Worm (Caenorhabditis elegans) whole organism, L3 larva: ENCODE data around the gene hsp-90.

Experiments
- R02D3.7 ChIP-seq: fragments of 150-350 bp; optimal IDR thresholded peaks from 2 replicates; lab custom pipeline; 2014; ENCODE audit warnings: missing biosample characterization, missing genetic modification characterization
- aly-2 ChIP-seq: fragments of 150-350 bp; optimal IDR thresholded peaks from 2 replicates; lab custom pipeline; 2014; ENCODE audit warnings: missing biosample characterization, missing genetic modification characterization
- ama-1 ChIP-seq: fragments of 150-350 bp; optimal IDR thresholded peaks from 2 replicates; lab custom pipeline; 2018
- ceh-28 ChIP-seq: fragments of 150-350 bp; optimal IDR thresholded peaks from 2 replicates; lab custom pipeline; 2014; ENCODE audit warnings: missing biosample characterization, missing genetic modification reagents, missing genetic modification characterization
- ceh-82 ChIP-seq: fragments of 150-350 bp; optimal IDR thresholded peaks from 2 replicates; lab custom pipeline; 2014; ENCODE audit warnings: missing biosample characterization, missing genetic modification characterization
- ceh-9 ChIP-seq: sonication (generic microtip); optimal IDR thresholded peaks from 2 replicates; lab custom pipeline; 2018; ENCODE audit warnings: missing biosample characterization, missing genetic modification characterization
- daf-12 ChIP-seq: fragments of 150-350 bp; optimal IDR thresholded peaks from 2 replicates; lab custom pipeline; 2014; ENCODE audit warnings: missing biosample characterization, missing genetic modification reagents, missing genetic modification characterization
- egl-5 ChIP-seq: fragments of 150-350 bp; optimal IDR thresholded peaks from 2 replicates; lab custom pipeline; 2017; ENCODE audit warnings: missing biosample characterization, missing genetic modification reagents, missing genetic modification characterization, inconsistent platforms
- elt-2 ChIP-seq: sonication (generic microtip); optimal IDR thresholded peaks from 2 replicates; lab custom pipeline; 2016; ENCODE audit warnings: missing genetic modification reagents, mild to moderate bottlenecking, missing genetic modification characterization, missing compliant biosample characterization
- elt-3 ChIP-seq, 3 experiments: fragments of 150-350 bp in 1 of 3; sonication (generic microtip) in 2 of 3; optimal IDR thresholded peaks; 2 replicates in 2 of 3; 4 replicates in 1 of 3; lab custom pipeline; 2014 to 2017; ENCODE audit warnings: missing biosample characterization in 3 of 3, missing genetic modification characterization in 3 of 3
- eor-1 ChIP-seq, 2 experiments: fragments of 150-350 bp; optimal IDR thresholded peaks; 2 replicates each; lab custom pipeline; 2014 to 2018; ENCODE audit warnings: missing biosample characterization in 2 of 2, missing genetic modification characterization in 2 of 2
- fkh-10 ChIP-seq: sonication (generic microtip); optimal IDR thresholded peaks from 2 replicates; lab custom pipeline; 2017; ENCODE audit warnings: missing biosample characterization, missing genetic modification reagents, missing genetic modification characterization
- fkh-2 ChIP-seq: fragments of 150-350 bp; optimal IDR thresholded peaks from 2 replicates; lab custom pipeline; 2014; ENCODE audit warnings: missing biosample characterization, missing genetic modification reagents, missing genetic modification characterization
- fos-1 ChIP-seq: fragments of 150-350 bp; optimal IDR thresholded peaks from 2 replicates; lab custom pipeline; 2014; ENCODE audit warnings: missing biosample characterization, missing genetic modification characterization
- jun-1 ChIP-seq: fragments of 150-350 bp; optimal IDR thresholded peaks from 2 replicates; lab custom pipeline; 2014; ENCODE audit warnings: missing biosample characterization, missing genetic modification reagents, missing genetic modification characterization
- lsy-12 ChIP-seq: sonication (generic microtip); optimal IDR thresholded peaks from 2 replicates; lab custom pipeline; 2016; ENCODE audit warnings: mild to moderate bottlenecking, missing genetic modification characterization, missing compliant biosample characterization
- mdl-1 ChIP-seq: fragments of 150-350 bp; optimal IDR thresholded peaks from 2 replicates; lab custom pipeline; 2014; ENCODE audit warnings: missing biosample characterization, missing genetic modification characterization
- mml-1 ChIP-seq: fragments of 150-350 bp; sonication (generic microtip); optimal IDR thresholded peaks from 3 replicates; lab custom pipeline; 2014; ENCODE audit warnings: missing biosample characterization, missing genetic modification characterization
- nfya-1 ChIP-seq: sonication (generic microtip); optimal IDR thresholded peaks from 2 replicates; lab custom pipeline; 2017; ENCODE audit warnings: missing genetic modification characterization, mild to moderate bottlenecking, missing compliant biosample characterization, antibody characterized with exemption, moderate library complexity; ENCODE audit not compliant: insufficient read depth
- nhr-11 ChIP-seq: fragments of 150-350 bp; optimal IDR thresholded peaks from 2 replicates; lab custom pipeline; 2014; ENCODE audit warnings: missing biosample characterization, missing genetic modification characterization
- nhr-12 ChIP-seq: fragments of 150-350 bp; optimal IDR thresholded peaks from 2 replicates; lab custom pipeline; 2014; ENCODE audit warnings: missing biosample characterization, missing genetic modification characterization
- nhr-23 ChIP-seq: fragments of 150-350 bp; optimal IDR thresholded peaks from 2 replicates; lab custom pipeline; 2014; ENCODE audit warnings: missing biosample characterization, missing genetic modification reagents, missing genetic modification characterization
- nhr-25 ChIP-seq: sonication (generic microtip); optimal IDR thresholded peaks from 2 replicates; lab custom pipeline; 2017; ENCODE audit warnings: missing biosample characterization, missing genetic modification characterization
- nhr-28 ChIP-seq: fragments of 150-350 bp; optimal IDR thresholded peaks from 2 replicates; lab custom pipeline; 2014; ENCODE audit warnings: missing biosample characterization, missing genetic modification characterization
- nhr-43 ChIP-seq: sonication (generic microtip); optimal IDR thresholded peaks from 2 replicates; lab custom pipeline; 2016; ENCODE audit warnings: mild to moderate bottlenecking, missing genetic modification characterization, missing compliant biosample characterization; ENCODE audit not compliant: poor library complexity, severe bottlenecking
- nhr-76 ChIP-seq: fragments of 150-350 bp; sonication (generic microtip); optimal IDR thresholded peaks from 5 replicates; lab custom pipeline; 2014; ENCODE audit warnings: missing biosample characterization, missing genetic modification characterization
- pha-4 ChIP-seq: fragments of 150-350 bp; optimal IDR thresholded peaks from 2 replicates; lab custom pipeline; 2014; ENCODE audit warnings: missing biosample characterization, missing genetic modification reagents, missing genetic modification characterization
- pqm-1 ChIP-seq: fragments of 150-350 bp; optimal IDR thresholded peaks from 2 replicates; lab custom pipeline; 2017; ENCODE audit warnings: missing biosample characterization, missing genetic modification characterization, inconsistent platforms
- snpc-4 ChIP-seq: fragments of 150-350 bp; optimal IDR thresholded peaks from 2 replicates; lab custom pipeline; 2014; ENCODE audit warnings: missing biosample characterization, missing genetic modification characterization
- unc-39 ChIP-seq: sonication (generic microtip); optimal IDR thresholded peaks from 4 replicates; lab custom pipeline; 2017; ENCODE audit warnings: missing biosample characterization, missing genetic modification characterization
- zag-1 ChIP-seq: fragments of 150-350 bp; optimal IDR thresholded peaks from 2 replicates; lab custom pipeline; 2014; ENCODE audit warnings: missing biosample characterization, missing genetic modification characterization
- ztf-4 ChIP-seq: fragments of 150-350 bp; optimal IDR thresholded peaks from 2 replicates; lab custom pipeline; 2014; ENCODE audit warnings: missing biosample characterization, missing genetic modification characterization

The hsp-90 gene

ce11 chrV:14684359-14685312, at the start of gene hsp-90:
Gene hsp-90 (plus strand): TSS chrV:14684918.
- TF ChIP-seq fkh-2 (tag; lab: Kevin White, UChicago) = no peak
- TF ChIP-seq ama-1 (lab: Kevin White, UChicago) = peak; percentile 47
- peak; percentile 23 for TF ChIP-seq nhr-25 (tag; lab: Kevin White, UChicago)
- TF ChIP-seq mml-1 = no peak
- TF ChIP-seq egl-5 (tag; lab: Kevin White, UChicago) = no peak
- TF ChIP-seq nhr-23 = peak; percentile 9
- no peak for TF ChIP-seq ceh-28 (tag; lab: Kevin White, UChicago)
- no peak for TF ChIP-seq nhr-43 (tag; lab: Kevin White, UChicago)
- TF ChIP-seq elt-2 = peak; percentile 6
- TF ChIP-seq, all 47 proteins: peak for 4

- TF ChIP-seq unc-39 (tag; lab: Kevin White, UChicago) = no peak
- TF ChIP-seq mdl-1 = no peak
- no peak for TF ChIP-seq daf-12 (tag; lab: Kevin White, UChicago)
- no peak for TF ChIP-seq eor-1 (tag; optimal IDR thresholded peaks at IDR 0.05; lab: Kevin White, UChicago)
Measured at ce11 chrV:14635119-14635518, 49.6 kb upstream of the hsp-90 start, which contains the start of gene F43D2.6. Gene F43D2.6 (minus strand): TSS chrV:14635180.

- TF ChIP-seq nhr-28 (tag; lab: Kevin White, UChicago) = no peak
- TF ChIP-seq lsy-12 (tag; lab: Kevin White, UChicago) = no peak
- TF ChIP-seq ceh-9 (tag; lab: Kevin White, UChicago) = no peak
- TF ChIP-seq nhr-43 (tag; lab: Kevin White, UChicago) = no peak
Measured at ce11 chrV:14638075-14638474, 46.6 kb upstream of the hsp-90 start.

ce11 chrV:14640071-14640470, 44.6 kb upstream of the hsp-90 start, which contains the start of gene F43D2.7:
Gene F43D2.7 (minus strand): TSS chrV:14640171.
- TF ChIP-seq pqm-1 (tag; lab: Kevin White, UChicago) = no peak
- no peak for TF ChIP-seq ceh-9 (tag; lab: Kevin White, UChicago)
- no peak for TF ChIP-seq fkh-2 (tag; lab: Kevin White, UChicago)
- TF ChIP-seq nhr-12 (tag; lab: Kevin White, UChicago) = no peak
- no peak for TF ChIP-seq nfya-1
- TF ChIP-seq mdl-1 = no peak
- no peak for TF ChIP-seq snpc-4 (tag; lab: Kevin White, UChicago)
- no peak for TF ChIP-seq eor-1 (tag; optimal IDR thresholded peaks at IDR 0.05; lab: Kevin White, UChicago)

- TF ChIP-seq pha-4 (tag; lab: Kevin White, UChicago) = peak; percentile 22
- TF ChIP-seq elt-2 = peak; percentile 83
- peak; percentile 72 for TF ChIP-seq pqm-1 (tag; lab: Kevin White, UChicago)
- TF ChIP-seq nhr-11 = no peak
- TF ChIP-seq jun-1 (tag; lab: Kevin White, UChicago) = peak; percentile 15
- no peak for TF ChIP-seq ztf-4 (tag; lab: Kevin White, UChicago)
Measured at ce11 chrV:14640769-14641168, 43.9 kb upstream of the hsp-90 start, which contains the start of gene C54G10.1. Gene C54G10.1 (plus strand): TSS chrV:14641101.

ce11 chrV:14642016-14642415, 42.7 kb upstream of the hsp-90 start:
- TF ChIP-seq unc-39 (tag; lab: Kevin White, UChicago) = no peak
- no peak for TF ChIP-seq elt-2
- TF ChIP-seq fos-1 (tag; lab: Kevin White, UChicago) = no peak
- TF ChIP-seq nhr-11 = no peak
- TF ChIP-seq ceh-82 (tag; lab: Kevin White, UChicago) = no peak
- no peak for TF ChIP-seq eor-1 (tag; optimal IDR thresholded peaks at IDR 0.05; lab: Kevin White, UChicago)
- TF ChIP-seq ama-1 (lab: Kevin White, UChicago) = no peak
- TF ChIP-seq pqm-1 (tag; lab: Kevin White, UChicago) = no peak
- no peak for TF ChIP-seq fkh-10 (GFP tag; lab: Kevin White, UChicago)
- TF ChIP-seq nfya-1 = no peak
- no peak for TF ChIP-seq nhr-28 (tag; lab: Kevin White, UChicago)
- TF ChIP-seq nhr-76 (tag; lab: Kevin White, UChicago) = no peak
- no peak for TF ChIP-seq nhr-12 (tag; lab: Kevin White, UChicago)
- TF ChIP-seq zag-1 (tag; lab: Kevin White, UChicago) = no peak
- no peak for TF ChIP-seq R02D3.7 (tag; lab: Kevin White, UChicago)
- TF ChIP-seq aly-2 (tag; lab: Kevin White, UChicago) = no peak
- TF ChIP-seq ceh-9 (tag; lab: Kevin White, UChicago) = no peak
- TF ChIP-seq elt-3 (tag; optimal IDR thresholded peaks at IDR 0.05; lab: Kevin White, UChicago) = no peak
